Worm (Caenorhabditis elegans) whole organism, early embryonic: ENCODE measurements around the gene ZC250.5.

Experiments
- B0310.2 ChIP-seq: sonication (generic microtip); optimal IDR thresholded peaks from 2 replicates; lab custom pipeline; 2016; ENCODE audit warnings: mild to moderate bottlenecking, missing genetic modification characterization, missing compliant biosample characterization
- F13C5.2 ChIP-seq: sonication (generic microtip); optimal IDR thresholded peaks from 2 replicates; lab custom pipeline; 2017; ENCODE audit warnings: mild to moderate bottlenecking, missing genetic modification characterization, inconsistent platforms, missing compliant biosample characterization
- aly-1 ChIP-seq: sonication (generic microtip); optimal IDR thresholded peaks from 2 replicates; lab custom pipeline; 2016; ENCODE audit warnings: missing genetic modification characterization, missing compliant biosample characterization
- ama-1 ChIP-seq: fragments of 150-350 bp; optimal IDR thresholded peaks from 2 replicates; lab custom pipeline; 2014
- ceh-13 ChIP-seq: fragments of 200-800 bp; sonication (Bioruptor generic); optimal IDR thresholded peaks from 2 replicates; lab custom pipeline; 2018; ENCODE audit warnings: mild to moderate bottlenecking, missing genetic modification characterization, missing compliant biosample characterization
- ceh-36 ChIP-seq: sonication (generic microtip); optimal IDR thresholded peaks from 2 replicates; lab custom pipeline; 2016; ENCODE audit warnings: missing genetic modification characterization, inconsistent platforms, missing compliant biosample characterization
- ets-7 ChIP-seq: sonication (generic microtip); optimal IDR thresholded peaks from 2 replicates; lab custom pipeline; 2016; ENCODE audit warnings: missing genotype, missing genetic modification characterization, missing compliant biosample characterization
- flt-1 ChIP-seq: fragments of 200-800 bp; sonication (Bioruptor generic); IDR thresholded peaks from 2 replicates; pipeline ENCODE4 v1.3.6; 2022; ENCODE audit warnings: missing genetic modification characterization, missing compliant biosample characterization
- hmbx-1 ChIP-seq: sonication (generic microtip); optimal IDR thresholded peaks from 2 replicates; lab custom pipeline; 2016; ENCODE audit warnings: mild to moderate bottlenecking, missing genetic modification characterization, missing compliant biosample characterization
- hmg-4 ChIP-seq: fragments of 200-800 bp; sonication (Bioruptor generic); optimal IDR thresholded peaks from 2 replicates; lab custom pipeline; 2018; ENCODE audit warnings: mild to moderate bottlenecking, missing genetic modification characterization, missing compliant biosample characterization
- hnd-1 ChIP-seq: sonication (generic microtip); optimal IDR thresholded peaks from 2 replicates; lab custom pipeline; 2016; ENCODE audit warnings: missing genetic modification characterization, missing compliant biosample characterization
- pes-1 ChIP-seq: fragments of 200-800 bp; sonication (Bioruptor generic); IDR thresholded peaks from 2 replicates; pipeline ENCODE4 v1.3.6; 2022; ENCODE audit warnings: missing genetic modification reagents, missing genetic modification characterization, missing compliant biosample characterization
- scrt-1 ChIP-seq: fragments of 200-800 bp; sonication (Bioruptor generic); IDR thresholded peaks from 2 replicates; pipeline ENCODE4 v1.3.6; 2022; ENCODE audit warnings: missing genetic modification characterization, missing compliant biosample characterization
- sea-1 ChIP-seq: fragments of 200-800 bp; sonication (Bioruptor generic); conservative IDR thresholded peaks from 2 replicates; pipeline ENCODE4 v1.3.6; 2022; ENCODE audit warnings: missing genetic modification characterization, missing compliant biosample characterization
- tbx-11 ChIP-seq: fragments of 200-800 bp; sonication (Bioruptor generic); IDR thresholded peaks from 2 replicates; pipeline ENCODE4 v1.3.6; 2022; ENCODE audit warnings: missing genetic modification characterization, missing compliant biosample characterization
- tbx-37 ChIP-seq: fragments of 200-800 bp; sonication (Bioruptor generic); conservative IDR thresholded peaks from 2 replicates; pipeline ENCODE4 v1.3.6; 2022; ENCODE audit warnings: missing genetic modification reagents, missing genetic modification characterization, missing compliant biosample characterization
- tra-4 ChIP-seq: sonication (generic microtip); optimal IDR thresholded peaks from 2 replicates; lab custom pipeline; 2017; ENCODE audit warnings: missing genetic modification characterization, missing compliant biosample characterization

ZC250.5 gene

DNA sequence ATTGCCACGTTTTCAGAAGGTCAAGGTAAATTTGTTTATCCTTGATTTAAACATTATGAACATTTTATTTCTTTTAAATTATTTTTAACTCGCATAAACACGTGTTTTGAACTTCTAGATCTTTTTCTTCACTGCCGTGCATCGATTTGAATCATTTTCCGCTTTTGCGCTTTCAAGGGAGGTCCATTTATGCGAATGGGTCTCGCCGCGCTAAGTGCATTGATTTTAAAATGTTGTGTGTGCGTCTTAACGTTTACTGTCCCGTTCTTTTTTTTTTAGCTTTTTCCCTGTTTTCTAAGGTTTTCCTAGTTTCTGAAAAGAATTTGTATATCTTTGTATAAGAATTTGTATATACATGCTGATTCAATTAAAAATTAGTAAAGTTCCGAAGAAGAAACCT is 19.9 kb downstream of the ZC250.5 start:
- no peak for TF ChIP-seq sea-1
- TF ChIP-seq hmg-4 (GFP tag; lab: Kevin White, UChicago): no peak
- TF ChIP-seq aly-1 (tag; lab: Kevin White, UChicago): no peak
- TF ChIP-seq hmbx-1 (tag; lab: Kevin White, UChicago): no peak
- TF ChIP-seq B0310.2: no peak
- TF ChIP-seq ama-1 (lab: Kevin White, UChicago): no peak
- TF ChIP-seq hnd-1 (tag; lab: Kevin White, UChicago): no peak
- no peak for TF ChIP-seq tra-4 (tag; lab: Kevin White, UChicago)
- no peak for TF ChIP-seq flt-1
- no peak for TF ChIP-seq scrt-1
- TF ChIP-seq ets-7 (tag; lab: Kevin White, UChicago): no peak
- TF ChIP-seq pes-1: no peak

- TF ChIP-seq tra-4 (tag; lab: Kevin White, UChicago) (no peak), F13C5.2 (tag; lab: Kevin White, UChicago) (no peak), pes-1 (no peak)
These were observed 21.0 kb downstream of the ZC250.5 start, which contains the start of gene let-418 for ce11 chrV:5826592-5826991. Gene let-418 (plus strand): TSS chrV:5826833.

- TF ChIP-seq F13C5.2 (tag; lab: Kevin White, UChicago) (no peak), hmg-4 (GFP tag; lab: Kevin White, UChicago) (no peak), tbx-37 (GFP tag; lab: Robert Waterston, UW) (no peak), pes-1 (no peak), hnd-1 (tag; lab: Kevin White, UChicago) (no peak), sea-1 (no peak), scrt-1 (no peak), aly-1 (tag; lab: Kevin White, UChicago) (no peak), tra-4 (tag; lab: Kevin White, UChicago) (no peak), ceh-36 (no peak), ama-1 (lab: Kevin White, UChicago) (no peak), flt-1 (no peak), hmbx-1 (tag; lab: Kevin White, UChicago) (no peak), tbx-11 (no peak), ceh-13 (GFP tag; lab: Kevin White, UChicago) (no peak), ets-7 (tag; lab: Kevin White, UChicago) (no peak), B0310.2 (no peak)
These were observed 25.7 kb downstream of the ZC250.5 start for ce11 chrV:5831253-5831652.

DNA sequence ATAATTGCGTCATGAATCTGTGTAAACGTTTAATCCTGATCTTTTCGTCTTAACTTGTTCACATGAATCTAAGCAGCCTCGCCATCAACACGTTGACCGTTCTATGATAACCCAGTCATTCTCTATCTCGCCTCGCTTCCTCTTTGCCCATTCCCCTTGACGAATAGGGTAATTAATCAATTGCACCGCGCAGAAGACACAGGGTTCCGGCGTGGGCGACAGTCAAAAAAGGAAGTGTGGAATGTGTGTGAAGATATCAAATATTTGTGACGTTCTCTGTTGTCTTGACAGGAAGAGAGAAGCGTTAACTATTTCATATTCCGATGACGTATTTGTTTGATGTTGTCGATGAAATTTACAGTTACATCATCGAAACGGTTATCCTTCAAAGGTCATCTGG is 27.2 kb downstream of the ZC250.5 start:
- TF ChIP-seq aly-1 (tag; lab: Kevin White, UChicago) (no peak), ama-1 (lab: Kevin White, UChicago) (no peak), hnd-1 (tag; lab: Kevin White, UChicago) (no peak), ceh-13 (GFP tag; lab: Kevin White, UChicago) (no peak), tbx-37 (GFP tag; lab: Robert Waterston, UW) (no peak), sea-1 (no peak), ceh-36 (no peak), tra-4 (tag; lab: Kevin White, UChicago) (no peak), hmbx-1 (tag; lab: Kevin White, UChicago) (no peak), scrt-1 (no peak), flt-1 (no peak), ets-7 (tag; lab: Kevin White, UChicago) (no peak), B0310.2 (no peak), F13C5.2 (tag; lab: Kevin White, UChicago) (no peak), hmg-4 (GFP tag; lab: Kevin White, UChicago) (no peak), tbx-11 (no peak)

- TF ChIP-seq hnd-1 (tag; lab: Kevin White, UChicago) (no peak), aly-1 (tag; lab: Kevin White, UChicago) (no peak), F13C5.2 (tag; lab: Kevin White, UChicago) (no peak)
These were observed 28.0 kb downstream of the ZC250.5 start, which contains the start of gene srh-76 for ce11 chrV:5833531-5833930. Gene srh-76 (plus strand): TSS chrV:5833831.

DNA sequence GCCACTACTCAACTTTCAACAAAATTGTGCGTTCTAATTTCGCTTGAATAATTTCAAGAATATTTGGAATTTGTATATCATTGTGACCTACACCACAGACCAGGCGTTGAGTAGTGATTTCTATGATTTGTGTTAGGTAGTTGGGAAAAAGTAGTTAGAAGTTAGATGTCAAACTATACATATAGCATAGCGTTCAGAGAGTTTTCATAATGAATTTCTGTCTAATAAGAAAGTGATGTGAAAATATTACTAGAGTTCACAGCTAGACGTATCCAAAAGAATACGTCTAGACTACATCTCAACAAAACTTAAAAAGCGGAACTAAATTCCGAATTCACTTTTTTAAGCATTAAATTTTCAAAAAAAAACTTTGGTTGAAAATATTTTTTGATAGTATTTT is 29.8 kb downstream of the ZC250.5 start:
- no peak for TF ChIP-seq ceh-13 (GFP tag; lab: Kevin White, UChicago)
- no peak for TF ChIP-seq hmg-4 (GFP tag; lab: Kevin White, UChicago)
- no peak for TF ChIP-seq tbx-37 (GFP tag; lab: Robert Waterston, UW)
- TF ChIP-seq ceh-36: no peak
- no peak for TF ChIP-seq aly-1 (tag; lab: Kevin White, UChicago)
- no peak for TF ChIP-seq sea-1
- no peak for TF ChIP-seq tra-4 (tag; lab: Kevin White, UChicago)
- TF ChIP-seq B0310.2: no peak
- TF ChIP-seq tbx-11: no peak
- no peak for TF ChIP-seq F13C5.2 (tag; lab: Kevin White, UChicago)
- no peak for TF ChIP-seq scrt-1
- no peak for TF ChIP-seq hnd-1 (tag; lab: Kevin White, UChicago)
- TF ChIP-seq flt-1: no peak
- TF ChIP-seq hmbx-1 (tag; lab: Kevin White, UChicago): no peak
- TF ChIP-seq ets-7 (tag; lab: Kevin White, UChicago): no peak
- TF ChIP-seq ama-1 (lab: Kevin White, UChicago): no peak
- TF ChIP-seq pes-1: no peak

ce11 chrV:5835979-5836615 is 30.5 kb downstream of the ZC250.5 start:
- TF ChIP-seq tbx-11: 0 out of 2 replicates have a peak, but pooled peaks have one; percentile 23
- TF ChIP-seq tra-4 (tag; lab: Kevin White, UChicago): no peak
- TF ChIP-seq hmg-4 (GFP tag; lab: Kevin White, UChicago): peak; percentile 9
- TF ChIP-seq scrt-1: no peak
- no peak for TF ChIP-seq aly-1 (tag; lab: Kevin White, UChicago)

DNA sequence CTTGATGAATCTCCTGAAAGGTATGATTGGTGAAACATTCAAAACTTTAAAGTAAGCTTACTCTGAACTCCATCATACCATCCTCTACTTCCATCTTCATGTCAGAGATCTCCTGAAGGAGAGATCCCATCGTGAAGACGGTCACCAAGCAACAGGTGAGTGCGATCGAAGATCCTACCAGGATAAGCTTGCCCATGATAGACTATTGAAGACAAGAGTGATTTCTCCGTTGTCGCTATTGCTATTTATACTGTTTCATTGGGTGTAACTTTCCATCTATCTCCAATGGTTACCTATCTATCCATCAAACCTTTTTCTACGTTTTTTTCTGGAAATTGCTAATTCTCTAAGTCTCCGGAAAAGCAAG is 31.0 kb downstream of the ZC250.5 start, which contains the start of gene col-140:
Gene col-140 (minus strand): TSS at position 219 of the 367 bp plus-strand sequence.
- TF ChIP-seq F13C5.2 (tag; lab: Kevin White, UChicago) (no peak), hmbx-1 (tag; lab: Kevin White, UChicago) (no peak)
